Fruit fly (Drosophila melanogaster): ENCODE data around the gene CG42688.
A peak's percentile ranks its signal among the peaks of the same experiment; 100 is the strongest.

- TF ChIP-seq Mrtf (GFP tag; IDR thresholded peaks at IDR 0.05) (peak; percentile 52; the same call in 1 of the 3 replicates), psq (GFP tag; optimal IDR thresholded peaks at IDR 0.05) (no peak), CG13624 (GFP tag; optimal IDR thresholded peaks at IDR 0.05) (no peak), eyg (GFP tag; optimal IDR thresholded peaks at IDR 0.05) (no peak), CG10979 (tag; optimal IDR thresholded peaks at IDR 0.05) (peak; percentile 76), Hr3 (GFP tag; optimal IDR thresholded peaks at IDR 0.05) (peak; percentile 0)
Observed at dm6 chr2L:19196443-19197044, 13.9 kb upstream of the CG42688 start.

All from whole organism, embryonic.